Fruit fly (Drosophila melanogaster) Kc167 (cell line): ENCODE results near the gene CG18223.

Experiments
- insv ChIP-seq: fragments of >200 bp; optimal IDR thresholded peaks from 3 replicates; lab custom pipeline; 2018; ENCODE audit warnings: missing external identifiers
- psq ChIP-seq: fragments of >200 bp; optimal IDR thresholded peaks from 2 replicates; lab custom pipeline; 2017; ENCODE audit warnings: missing external identifiers

dm6 chr3L:18952399-18952798 is 32.3 kb upstream of the CG18223 start:
- TF ChIP-seq psq = no peak
- no peak for TF ChIP-seq insv
